Fruit fly (Drosophila melanogaster) whole organism, embryonic: ENCODE results near the gene ninaC.

ENCODE experiments used
- B-H2 ChIP-seq: fragments of 200-800 bp; sonication (Bioruptor generic); optimal IDR thresholded peaks from 2 replicates; lab custom pipeline; 2018; ENCODE audit warnings: missing biosample characterization, mild to moderate bottlenecking, missing genetic modification characterization
- BEAF-32 ChIP-seq: fragments of 200-800 bp; sonication (Bioruptor generic); optimal IDR thresholded peaks from 3 replicates; lab custom pipeline; 2017; ENCODE audit warnings: missing biosample characterization, missing genetic modification characterization, mild to moderate bottlenecking, moderate library complexity, missing genetic modification reagents
- CG10267 ChIP-seq: fragments of 200-800 bp; sonication (Bioruptor generic); optimal IDR thresholded peaks from 2 replicates; lab custom pipeline; 2018; ENCODE audit warnings: missing biosample characterization, mild to moderate bottlenecking, missing genetic modification characterization, moderate library complexity
- CG11085 ChIP-seq: fragments of 200-800 bp; sonication (Bioruptor generic); IDR thresholded peaks from 2 replicates; pipeline ENCODE4 v1.3.6; 2022; ENCODE audit warnings: missing biosample characterization, missing genetic modification characterization
- CG11247 ChIP-seq: fragments of 200-800 bp; sonication (Bioruptor generic); IDR thresholded peaks from 2 replicates; pipeline ENCODE4 v1.3.6; 2022; ENCODE audit warnings: missing biosample characterization, missing genetic modification characterization
- CG11504 ChIP-seq: fragments of 200-800 bp; sonication (Bioruptor generic); optimal IDR thresholded peaks from 3 replicates; lab custom pipeline; 2019; ENCODE audit warnings: missing biosample characterization, mild to moderate bottlenecking, missing genetic modification characterization, moderate library complexity
- CG12155 ChIP-seq: fragments of 200-800 bp; sonication (Bioruptor generic); optimal IDR thresholded peaks from 3 replicates; lab custom pipeline; 2016; ENCODE audit warnings: missing biosample characterization, missing genetic modification characterization
- CG12659 ChIP-seq: fragments of 200-800 bp; sonication (Bioruptor generic); optimal IDR thresholded peaks from 3 replicates; lab custom pipeline; 2017; ENCODE audit warnings: mild to moderate bottlenecking, missing biosample characterization, missing genetic modification reagents, missing genetic modification characterization
- CG12769 ChIP-seq: fragments of 200-800 bp; sonication (Bioruptor generic); optimal IDR thresholded peaks from 2 replicates; lab custom pipeline; 2019; ENCODE audit warnings: missing biosample characterization, mild to moderate bottlenecking, missing genetic modification characterization, moderate library complexity
- CG13287 ChIP-seq: fragments of 200-800 bp; sonication (Bioruptor generic); IDR thresholded peaks from 2 replicates; pipeline ENCODE4 v1.3.6; 2022; ENCODE audit warnings: missing biosample characterization, missing genetic modification characterization; ENCODE audit not compliant: partially characterized antibody
- CG13624 ChIP-seq: fragments of 200-800 bp; sonication (Bioruptor generic); optimal IDR thresholded peaks from 2 replicates; lab custom pipeline; 2016; ENCODE audit warnings: missing biosample characterization, missing genetic modification characterization
- CG14014 ChIP-seq: fragments of 200-800 bp; sonication (Bioruptor generic); IDR thresholded peaks from 2 replicates; pipeline ENCODE4 v1.3.6; 2022; ENCODE audit warnings: missing biosample characterization, missing genetic modification characterization
- CG14441 ChIP-seq: fragments of 200-800 bp; sonication (Bioruptor generic); IDR thresholded peaks from 2 replicates; pipeline ENCODE4 v1.3.6; 2022; ENCODE audit warnings: missing biosample characterization, missing genetic modification characterization
- CG14710 ChIP-seq: fragments of 200-800 bp; sonication (Bioruptor generic); optimal IDR thresholded peaks from 3 replicates; lab custom pipeline; 2019; ENCODE audit warnings: missing biosample characterization, mild to moderate bottlenecking, missing genetic modification characterization, moderate library complexity
- CG16813 ChIP-seq: fragments of 200-800 bp; sonication (Bioruptor generic); IDR thresholded peaks from 3 replicates; pipeline ENCODE4 v1.3.6; 2022; ENCODE audit warnings: missing biosample characterization, missing genetic modification characterization; ENCODE audit not compliant: partially characterized antibody
- CG2116 ChIP-seq: fragments of 200-800 bp; sonication (Bioruptor generic); optimal IDR thresholded peaks from 3 replicates; lab custom pipeline; 2018; ENCODE audit warnings: missing biosample characterization, mild to moderate bottlenecking, missing genetic modification characterization
- CG30403 ChIP-seq: fragments of 200-800 bp; sonication (Bioruptor generic); optimal IDR thresholded peaks from 3 replicates; lab custom pipeline; 2016; ENCODE audit warnings: missing biosample characterization, missing genetic modification characterization
- CG31441 ChIP-seq: fragments of 200-800 bp; sonication (Bioruptor generic); IDR thresholded peaks from 2 replicates; pipeline ENCODE4 v1.3.6; 2022; ENCODE audit warnings: missing biosample characterization, missing genetic modification characterization
- CG33213 ChIP-seq: fragments of 200-800 bp; sonication (Bioruptor generic); optimal IDR thresholded peaks from 3 replicates; lab custom pipeline; 2016; ENCODE audit warnings: missing biosample characterization, missing genetic modification characterization
- CG4404 ChIP-seq: fragments of 200-800 bp; sonication (Bioruptor generic); IDR thresholded peaks from 2 replicates; pipeline ENCODE4 v1.3.6; 2022; ENCODE audit warnings: missing biosample characterization, missing genetic modification characterization
- CG7786 ChIP-seq: fragments of 200-800 bp; sonication (Bioruptor generic); optimal IDR thresholded peaks from 2 replicates; lab custom pipeline; 2016; ENCODE audit warnings: missing biosample characterization, missing genetic modification characterization
- CG8944 ChIP-seq: fragments of 200-800 bp; sonication (Bioruptor generic); optimal IDR thresholded peaks from 3 replicates; lab custom pipeline; 2016; ENCODE audit warnings: missing biosample characterization, missing genetic modification characterization
- Dbx ChIP-seq: fragments of 200-800 bp; sonication (Bioruptor generic); IDR thresholded peaks from 3 replicates; pipeline ENCODE4 v1.3.6; 2022; ENCODE audit warnings: missing biosample characterization, missing genetic modification characterization
- Dll ChIP-seq: fragments of 200-800 bp; sonication (Bioruptor generic); IDR thresholded peaks from 4 replicates; pipeline ENCODE4 v1.3.6; 2022; ENCODE audit warnings: missing biosample characterization, missing genetic modification characterization; ENCODE audit not compliant: partially characterized antibody
- Dp ChIP-seq: fragments of 200-800 bp; sonication (Bioruptor generic); optimal IDR thresholded peaks from 2 replicates; lab custom pipeline; 2018; ENCODE audit warnings: missing biosample characterization, mild to moderate bottlenecking, missing genetic modification characterization, moderate library complexity
- E2f2 ChIP-seq: fragments of 200-800 bp; sonication (Bioruptor generic); IDR thresholded peaks from 2 replicates; pipeline ENCODE4 v1.3.6; 2022; ENCODE audit warnings: missing biosample characterization, missing genetic modification characterization
- Ets65A ChIP-seq: fragments of 200-800 bp; sonication (Bioruptor generic); peaks from one replicate; lab custom pipeline; 2016; ENCODE audit warnings: missing biosample characterization, missing genetic modification characterization
- Fer1 ChIP-seq: fragments of 200-800 bp; sonication (Bioruptor generic); optimal IDR thresholded peaks from 2 replicates; lab custom pipeline; 2017; ENCODE audit warnings: missing biosample characterization, mild to moderate bottlenecking, missing genetic modification characterization
- H15 ChIP-seq: fragments of 200-800 bp; sonication (Bioruptor generic); IDR thresholded peaks from 3 replicates; pipeline ENCODE4 v1.3.6; 2022; ENCODE audit warnings: missing biosample characterization, missing genetic modification characterization
- Hr3 ChIP-seq: fragments of 200-800 bp; sonication (Bioruptor generic); optimal IDR thresholded peaks from 3 replicates; lab custom pipeline; 2016; ENCODE audit warnings: missing biosample characterization, missing genetic modification characterization
- Jarid2 ChIP-seq: fragments of 200-800 bp; sonication (Bioruptor generic); optimal IDR thresholded peaks from 3 replicates; lab custom pipeline; 2017; ENCODE audit warnings: mild to moderate bottlenecking, missing biosample characterization, missing genetic modification reagents, missing genetic modification characterization
- Sin3A ChIP-seq: fragments of >200 bp; optimal IDR thresholded peaks from 2 replicates; lab custom pipeline; 2018
- ab ChIP-seq: fragments of 200-800 bp; sonication (Bioruptor generic); optimal IDR thresholded peaks from 2 replicates; lab custom pipeline; 2016; ENCODE audit warnings: missing biosample characterization, missing genetic modification characterization
- chif ChIP-seq, 2 experiments: fragments of 200-800 bp; sonication (Bioruptor generic); optimal IDR thresholded peaks; 3 replicates each; lab custom pipeline; 2016; ENCODE audit warnings: missing biosample characterization in 2 of 2, missing genetic modification characterization in 2 of 2
- dpn ChIP-seq, 2 experiments: fragments of 200-800 bp; sonication (Bioruptor generic); optimal IDR thresholded peaks; 3 replicates each; lab custom pipeline; 2016; ENCODE audit warnings: missing biosample characterization in 2 of 2, missing genetic modification characterization in 2 of 2
- dysf ChIP-seq: fragments of 200-800 bp; sonication (Bioruptor generic); IDR thresholded peaks from 3 replicates; pipeline ENCODE4 v1.3.6; 2022; ENCODE audit warnings: missing biosample characterization, missing genetic modification characterization
- fd96Cb ChIP-seq: fragments of 200-800 bp; sonication (Bioruptor generic); optimal IDR thresholded peaks from 2 replicates; lab custom pipeline; 2018; ENCODE audit warnings: missing biosample characterization, mild to moderate bottlenecking, missing genetic modification characterization, moderate library complexity
- her ChIP-seq: fragments of 200-800 bp; sonication (Bioruptor generic); optimal IDR thresholded peaks from 2 replicates; lab custom pipeline; 2016; ENCODE audit warnings: missing biosample characterization, missing genetic modification characterization
- ind ChIP-seq: fragments of 200-800 bp; sonication (Bioruptor generic); optimal IDR thresholded peaks from 3 replicates; lab custom pipeline; 2016; ENCODE audit warnings: missing biosample characterization, missing genetic modification characterization
- insv ChIP-seq, 2 experiments: fragments of 200-800 bp; sonication (Bioruptor generic); optimal IDR thresholded peaks; 3 replicates each; lab custom pipeline; 2016 to 2018; ENCODE audit warnings: missing biosample characterization in 2 of 2, missing genetic modification characterization in 2 of 2
- lmd ChIP-seq: fragments of 200-800 bp; sonication (Bioruptor generic); IDR thresholded peaks from 2 replicates; pipeline ENCODE4 v1.3.6; 2022; ENCODE audit warnings: missing biosample characterization, missing genetic modification characterization
- mam ChIP-seq: fragments of 200-800 bp; sonication (Bioruptor generic); optimal IDR thresholded peaks from 3 replicates; lab custom pipeline; 2016; ENCODE audit warnings: missing biosample characterization, missing genetic modification characterization
- mld ChIP-seq: fragments of 200-800 bp; sonication (Bioruptor generic); IDR thresholded peaks from 3 replicates; pipeline ENCODE4 v1.3.6; 2022; ENCODE audit warnings: missing biosample characterization, missing genetic modification characterization; ENCODE audit not compliant: partially characterized antibody
- nerfin-1 ChIP-seq: fragments of 200-800 bp; sonication (Bioruptor generic); optimal IDR thresholded peaks from 3 replicates; lab custom pipeline; 2019; ENCODE audit warnings: missing biosample characterization, mild to moderate bottlenecking, missing genetic modification characterization, moderate library complexity
- prd ChIP-seq, 3 experiments: fragments of >200 bp in 2 of 3; fragments of 200-800 bp in 1 of 3; sonication (Bioruptor generic) in 1 of 3; optimal IDR thresholded peaks in 2 of 3; IDR thresholded peaks in 1 of 3; 2 replicates in 2 of 3; 3 replicates in 1 of 3; pipeline versions ENCODE4 v1.3.6 to Lab custom; 2017 to 2022; ENCODE audit warnings: missing biosample characterization in 1 of 3, missing genetic modification characterization in 1 of 3
- pzg ChIP-seq: fragments of 200-800 bp; sonication (Bioruptor generic); optimal IDR thresholded peaks from 3 replicates; lab custom pipeline; 2018; ENCODE audit warnings: missing biosample characterization, mild to moderate bottlenecking, missing genetic modification characterization, moderate library complexity
- unpg ChIP-seq: fragments of 200-800 bp; sonication (Bioruptor generic); optimal IDR thresholded peaks from 3 replicates; lab custom pipeline; 2018; ENCODE audit warnings: missing biosample characterization, mild to moderate bottlenecking, missing genetic modification characterization, moderate library complexity
- vnd ChIP-seq: fragments of 200-800 bp; sonication (Bioruptor generic); IDR thresholded peaks from 3 replicates; pipeline ENCODE4 v1.3.6; 2022; ENCODE audit warnings: missing biosample characterization, missing genetic modification characterization; ENCODE audit not compliant: partially characterized antibody

ninaC gene

dm6 chr2L:7411947-7412621, 34.6 kb downstream of the ninaC start, which contains the start of gene chm:
chm (plus strand) TSS chr2L:7412417.
- peak; percentile 28 for TF ChIP-seq Hr3
- peak; percentile 21 for TF ChIP-seq Fer1 (GFP tag; lab: Kevin White, UChicago)
- peak; percentile 54 for TF ChIP-seq E2f2 (GFP tag; lab: Robert Waterston, UW)
- peak; percentile 57 for TF ChIP-seq CG30403 (GFP tag; lab: Kevin White, UChicago)
- peak; percentile 32; the same call in 1 of the 2 replicates for TF ChIP-seq lmd (GFP tag; lab: Robert Waterston, UW)
- TF ChIP-seq mld (GFP tag; lab: Robert Waterston, UW) = peak; percentile 75
- TF ChIP-seq Dp = peak; percentile 37
- peak; percentile 32; the same call in 1 of the 2 replicates for TF ChIP-seq CG11085 (GFP tag; lab: Robert Waterston, UW)
- TF ChIP-seq her (GFP tag; lab: Kevin White, UChicago) = peak; percentile 22
- TF ChIP-seq CG14014 (GFP tag; lab: Robert Waterston, UW) = 0 out of 2 replicates have a peak, but pooled peaks have one; percentile 24
- 0 out of 2 replicates have a peak, but pooled peaks have one; percentile 41 for TF ChIP-seq CG11247
- TF ChIP-seq Jarid2 (GFP tag; lab: Kevin White, UChicago) = no peak
- peak; percentile 93 for TF ChIP-seq CG13287 (GFP tag; lab: Robert Waterston, UW)
- TF ChIP-seq prd (optimal IDR thresholded peaks at IDR 0.05; lab: Kevin White, UChicago) = no peak
- TF ChIP-seq prd (GFP tag; IDR thresholded peaks at IDR 0.05; lab: Robert Waterston, UW) = peak; percentile 40; the same call in 2 of the 3 replicates
- peak; percentile 80 for TF ChIP-seq pzg (GFP tag; lab: Kevin White, UChicago)
- peak; percentile 45; the same call in 1 of the 3 replicates for TF ChIP-seq Dbx (GFP tag; lab: Robert Waterston, UW)
- TF ChIP-seq CG12769 = peak; percentile 39
- peak; percentile 11; the same call in 1 of the 3 replicates for TF ChIP-seq H15 (GFP tag; lab: Robert Waterston, UW)
- peak; percentile 33 for TF ChIP-seq unpg
- peak; percentile 81 for TF ChIP-seq vnd (GFP tag; lab: Robert Waterston, UW)
- peak in 1 of 2 experiments; percentile 28 for TF ChIP-seq chif (GFP tag; optimal IDR thresholded peaks at IDR 0.05; lab: Kevin White, UChicago)
- TF ChIP-seq fd96Cb (tag; lab: Kevin White, UChicago) = no peak
- no peak for TF ChIP-seq CG12155 (GFP tag; lab: Kevin White, UChicago)
- TF ChIP-seq CG12659 (GFP tag; lab: Kevin White, UChicago) = peak; percentile 52
- peak; percentile 59 for TF ChIP-seq mam (GFP tag; lab: Kevin White, UChicago)
- TF ChIP-seq CG2116 = peak; percentile 27
- TF ChIP-seq CG14710 (tag; lab: Kevin White, UChicago) = peak; percentile 51
- TF ChIP-seq dysf (GFP tag; lab: Robert Waterston, UW) = peak; percentile 11; the same call in 1 of the 3 replicates
- peak; percentile 38 for TF ChIP-seq CG13624
- 0 out of 2 replicates have a peak, but pooled peaks have one; percentile 13 for TF ChIP-seq CG14441 (GFP tag; lab: Robert Waterston, UW)
- no peak for TF ChIP-seq ind (GFP tag; lab: Kevin White, UChicago)
- TF ChIP-seq insv (GFP tag; optimal IDR thresholded peaks at IDR 0.05; lab: Kevin White, UChicago) = peak in 1 of 2 experiments; percentile 6
- TF ChIP-seq CG16813 (GFP tag; lab: Robert Waterston, UW) = peak; percentile 90
- peak; percentile 52 for TF ChIP-seq CG11504 (tag; lab: Kevin White, UChicago)
- no peak for TF ChIP-seq CG8944
- TF ChIP-seq ab (GFP tag; lab: Kevin White, UChicago) = no peak
- peak; percentile 66 for TF ChIP-seq nerfin-1 (tag; lab: Kevin White, UChicago)
- TF ChIP-seq Ets65A (GFP tag; lab: Kevin White, UChicago) = peak; percentile 87
- peak; percentile 49 for TF ChIP-seq Sin3A (lab: Kevin White, UChicago)
- 0 out of 2 replicates have a peak, but pooled peaks have one; percentile 27 for TF ChIP-seq CG31441 (GFP tag; lab: Robert Waterston, UW)
- peak; percentile 47 for TF ChIP-seq CG7786 (GFP tag; lab: Kevin White, UChicago)
- peak; percentile 88 for TF ChIP-seq Dll (GFP tag; lab: Robert Waterston, UW)
- peak; percentile 89 for TF ChIP-seq BEAF-32 (GFP tag; lab: Kevin White, UChicago)
- peak; percentile 40 for TF ChIP-seq CG33213 (GFP tag; lab: Kevin White, UChicago)
- peak; percentile 41 for TF ChIP-seq B-H2 (GFP tag; lab: Kevin White, UChicago)
- no peak for TF ChIP-seq CG4404 (GFP tag; lab: Robert Waterston, UW)
- peak; percentile 47 to 49 for TF ChIP-seq dpn (GFP tag; optimal IDR thresholded peaks at IDR 0.05; lab: Kevin White, UChicago)
- peak; percentile 41 for TF ChIP-seq CG10267 (tag; lab: Kevin White, UChicago)
